Worm (Caenorhabditis elegans) whole organism, dauer: ENCODE results near the gene hars-1.

Experiments used
- unc-62 ChIP-seq: sonication (generic microtip); optimal IDR thresholded peaks from 2 replicates; lab custom pipeline; 2017; ENCODE audit warnings: missing biosample characterization, missing genetic modification reagents, missing genetic modification characterization

hars-1 gene

DNA sequence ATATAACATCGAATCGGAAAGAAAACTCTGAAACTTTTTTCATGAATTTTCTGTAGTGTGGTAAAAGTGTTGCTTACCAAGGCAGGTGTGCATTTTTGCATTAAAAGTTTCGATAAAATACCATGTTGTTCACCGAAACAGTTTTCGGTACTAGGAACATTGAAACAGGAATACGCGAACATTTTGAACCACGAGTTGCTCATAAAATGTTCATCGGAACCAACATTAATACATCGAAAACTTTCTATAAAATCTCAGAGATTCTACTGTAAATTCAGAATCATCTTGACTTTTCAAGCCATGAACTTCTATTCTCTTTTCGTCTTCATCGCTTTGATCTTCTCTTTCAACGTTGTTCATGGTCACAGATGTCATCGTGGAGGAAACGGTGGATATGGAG lies 21.5 kb downstream of the hars-1 start, which contains the start of gene fipr-15:
Gene fipr-15 (plus strand): TSS at position 301 of the 400 bp plus-strand sequence.
- TF ChIP-seq unc-62 (GFP tag; lab: Kevin White, UChicago): no peak

DNA sequence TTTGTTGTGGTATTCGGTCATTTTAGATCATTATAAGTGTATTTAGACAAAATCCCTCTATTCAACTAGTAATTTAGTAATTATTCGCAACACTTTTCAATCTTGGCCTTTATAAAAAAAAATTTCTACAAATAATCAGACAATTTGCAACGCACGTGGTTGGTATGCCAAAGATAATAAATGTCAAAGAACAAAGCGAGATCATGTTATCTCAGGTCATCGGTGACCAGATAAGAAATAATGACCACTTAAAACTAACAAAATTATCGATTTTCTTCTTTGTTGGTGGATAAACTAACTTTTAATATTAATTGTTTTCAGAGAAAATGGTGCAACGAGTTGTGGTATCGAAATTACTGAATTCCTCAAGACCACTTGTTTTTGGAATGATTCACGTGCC lies 22.5 kb downstream of the hars-1 start, which contains the start of gene F13E9.13:
Gene F13E9.13 (plus strand): TSS at position 317 of the 400 bp plus-strand sequence.
- no peak for TF ChIP-seq unc-62 (GFP tag; lab: Kevin White, UChicago)

DNA sequence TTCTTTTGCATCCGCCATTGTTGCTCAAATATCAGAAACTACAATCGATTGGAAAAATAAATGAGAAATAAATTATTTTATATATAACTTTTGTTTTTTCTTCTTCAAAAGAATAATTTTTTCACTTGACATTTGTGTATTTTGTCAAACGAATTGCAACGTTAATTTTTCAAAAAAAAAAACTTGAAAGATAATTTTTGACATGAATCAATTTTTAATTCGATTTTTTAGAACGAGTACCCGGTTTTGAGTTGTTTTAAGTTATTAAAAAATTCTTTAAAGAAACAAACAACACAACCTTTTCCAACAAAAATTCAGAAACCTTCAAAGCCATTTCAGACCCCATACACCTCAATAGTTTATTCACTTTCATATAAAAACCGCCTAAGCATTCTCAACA lies 25.5 kb downstream of the hars-1 start, which contains the start of gene F13E9.5:
Gene F13E9.5 (minus strand): TSS at position 101 of the 400 bp plus-strand sequence.
- no peak for TF ChIP-seq unc-62 (GFP tag; lab: Kevin White, UChicago)

DNA sequence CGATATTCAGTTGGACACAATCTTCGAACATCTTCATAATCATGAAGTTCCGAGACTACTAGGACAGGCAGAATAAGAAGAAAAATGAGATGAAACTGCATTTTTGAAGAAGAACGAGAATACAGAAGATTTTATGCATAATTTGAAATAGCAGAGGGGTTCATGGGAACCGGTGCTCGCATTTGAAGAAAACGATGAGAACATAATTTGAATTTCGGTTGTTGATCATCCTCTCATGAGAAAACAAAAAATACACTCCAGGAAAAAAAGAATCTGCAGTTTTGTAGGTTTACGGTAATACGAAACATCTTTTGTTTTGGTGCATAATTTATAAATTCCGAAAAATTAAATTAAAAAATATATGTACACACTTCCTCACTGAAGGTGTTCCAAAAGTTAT lies 27.2 kb downstream of the hars-1 start, which contains the start of gene srlf-11:
Gene srlf-11 (minus strand): TSS at position 101 of the 400 bp plus-strand sequence.
- no peak for TF ChIP-seq unc-62 (GFP tag; lab: Kevin White, UChicago)

DNA sequence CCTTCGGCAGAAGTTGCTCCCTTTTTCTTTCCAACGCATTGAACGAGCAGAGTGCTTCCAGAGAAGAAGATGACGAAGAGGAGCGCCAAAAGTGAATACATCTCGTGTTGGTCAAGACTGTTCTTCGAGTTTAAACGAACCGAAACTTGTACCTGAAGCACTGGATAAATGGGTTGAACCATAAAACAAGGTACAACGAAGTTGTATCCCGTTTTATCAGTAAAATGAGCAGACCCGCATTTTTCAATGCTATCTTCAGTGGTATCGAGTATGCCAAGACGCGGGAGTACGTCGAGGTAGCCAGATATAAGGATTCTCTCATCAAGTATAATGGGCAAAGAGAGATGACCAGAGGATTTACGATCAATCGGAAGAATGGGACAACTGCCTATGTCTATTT lies 28.5 kb downstream of the hars-1 start, which contains the start of gene F13E9.16:
Gene F13E9.16 (minus strand): TSS at position 101 of the 400 bp plus-strand sequence.
- no peak for TF ChIP-seq unc-62 (GFP tag; lab: Kevin White, UChicago)

DNA sequence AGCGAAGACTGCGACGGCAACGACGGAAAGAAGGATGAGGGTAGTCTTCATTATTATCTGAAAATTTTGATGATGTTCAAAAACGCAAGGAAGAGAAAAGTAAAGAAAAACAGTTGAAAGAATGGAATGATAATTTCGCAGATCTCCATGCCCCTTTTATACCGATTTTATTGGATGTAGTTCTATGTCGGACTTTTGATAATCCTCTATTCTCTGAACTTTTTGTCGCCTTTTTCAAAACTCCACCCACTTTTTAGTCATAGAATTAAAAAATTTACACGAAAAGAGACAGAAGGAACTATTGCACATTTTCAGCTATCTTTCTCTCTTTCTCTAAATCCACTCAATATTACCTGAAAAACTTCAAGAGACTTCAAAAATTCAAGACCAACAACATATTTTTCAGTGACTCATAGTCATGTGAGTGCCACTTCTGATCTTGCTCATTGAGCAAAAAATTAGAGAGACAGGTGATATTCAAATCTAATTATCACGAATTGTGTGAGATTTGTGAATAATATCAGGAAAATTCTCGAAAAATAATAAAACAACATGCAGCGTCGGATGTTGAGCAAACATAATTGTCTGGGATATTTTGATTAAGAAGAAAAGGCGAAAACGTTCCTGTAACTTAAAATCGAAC lies 31.2 kb downstream of the hars-1 start, which contains the start of gene F13E9.15:
Gene F13E9.15 (minus strand): TSS at position 51 of the 643 bp plus-strand sequence.
- TF ChIP-seq unc-62 (GFP tag; lab: Kevin White, UChicago): no peak

DNA sequence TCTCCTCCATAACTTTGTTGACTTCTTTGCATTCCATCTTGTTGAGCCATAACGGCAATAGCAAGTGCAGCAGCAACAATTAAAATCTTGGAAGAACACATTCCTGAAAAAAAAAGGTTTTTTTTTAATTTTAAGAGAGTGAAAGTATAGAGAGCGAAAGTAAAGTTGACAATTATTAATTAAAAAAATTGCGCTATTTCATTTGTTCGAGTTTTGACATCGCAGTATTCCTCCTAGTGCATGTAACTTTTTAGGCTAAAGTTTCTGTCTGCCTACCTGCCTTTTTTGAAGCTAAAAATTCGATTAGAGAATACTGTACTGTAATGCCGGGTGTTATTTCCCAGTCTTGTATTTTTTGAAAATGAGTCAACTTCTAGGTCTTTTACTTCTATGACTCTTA lies 33.2 kb downstream of the hars-1 start, which contains the start of gene srlf-12:
Gene srlf-12 (minus strand): TSS at position 101 of the 400 bp plus-strand sequence.
- no peak for TF ChIP-seq unc-62 (GFP tag; lab: Kevin White, UChicago)

DNA sequence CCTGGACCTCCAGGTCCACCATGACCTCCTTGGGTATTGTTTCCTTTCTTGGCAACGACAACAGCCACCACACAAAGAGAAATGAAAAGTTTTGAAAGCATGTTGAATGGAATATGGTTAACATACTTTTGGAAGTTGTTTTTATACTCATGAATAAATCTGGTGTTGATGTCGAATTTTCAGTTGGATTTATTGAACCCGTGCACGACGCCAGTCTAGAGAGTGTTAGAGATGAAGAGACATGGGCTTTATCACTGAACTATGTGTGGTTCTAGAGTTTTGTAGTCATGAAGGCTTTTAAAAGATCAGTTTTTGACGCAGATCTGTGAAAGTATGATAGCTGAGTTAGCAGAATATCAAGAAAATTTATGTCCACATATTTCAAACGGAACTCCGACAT lies 35.5 kb downstream of the hars-1 start, which contains the start of gene srlf-14:
Gene srlf-14 (minus strand): TSS at position 101 of the 400 bp plus-strand sequence.
- no peak for TF ChIP-seq unc-62 (GFP tag; lab: Kevin White, UChicago)

DNA sequence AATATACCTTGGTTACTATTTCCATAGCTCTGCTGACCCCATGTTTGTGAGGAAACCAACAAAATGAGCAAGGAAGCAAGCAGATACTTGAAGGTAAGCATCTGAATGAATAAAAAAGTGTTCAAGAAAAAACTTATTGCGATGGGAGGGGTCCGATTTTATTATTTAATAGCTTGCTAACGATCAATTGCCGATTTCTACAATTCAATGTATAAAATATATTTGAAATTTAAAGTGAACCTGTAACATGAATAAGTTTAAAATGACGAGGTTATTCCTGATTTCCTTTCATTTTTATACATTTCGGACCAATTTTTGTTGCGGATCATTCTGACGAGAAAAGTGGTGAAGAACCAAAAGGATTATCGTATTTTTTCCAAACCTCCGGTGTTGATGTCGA lies 37.8 kb downstream of the hars-1 start, which contains the start of gene srlf-13:
Gene srlf-13 (minus strand): TSS at position 101 of the 400 bp plus-strand sequence.
- no peak for TF ChIP-seq unc-62 (GFP tag; lab: Kevin White, UChicago)

DNA sequence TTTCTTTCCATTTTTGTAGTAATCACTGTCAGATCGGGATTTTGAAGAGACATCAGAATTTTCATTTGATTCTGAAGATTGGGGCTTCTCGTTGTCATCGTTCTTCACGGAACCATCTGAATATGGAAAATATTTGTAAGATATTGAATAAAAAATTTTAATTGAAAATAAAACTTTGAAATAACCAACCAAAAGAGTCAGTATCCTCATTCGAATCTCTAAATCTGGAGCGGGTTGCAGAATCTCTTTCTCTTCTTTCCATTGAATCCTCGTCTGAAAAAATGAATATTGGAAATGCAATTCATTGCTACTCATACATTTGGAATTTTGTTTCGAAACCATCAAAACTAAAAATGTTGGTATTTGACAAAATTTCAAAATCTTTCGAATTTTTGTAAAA lies 39.4 kb downstream of the hars-1 start:
- TF ChIP-seq unc-62 (GFP tag; lab: Kevin White, UChicago): no peak

DNA sequence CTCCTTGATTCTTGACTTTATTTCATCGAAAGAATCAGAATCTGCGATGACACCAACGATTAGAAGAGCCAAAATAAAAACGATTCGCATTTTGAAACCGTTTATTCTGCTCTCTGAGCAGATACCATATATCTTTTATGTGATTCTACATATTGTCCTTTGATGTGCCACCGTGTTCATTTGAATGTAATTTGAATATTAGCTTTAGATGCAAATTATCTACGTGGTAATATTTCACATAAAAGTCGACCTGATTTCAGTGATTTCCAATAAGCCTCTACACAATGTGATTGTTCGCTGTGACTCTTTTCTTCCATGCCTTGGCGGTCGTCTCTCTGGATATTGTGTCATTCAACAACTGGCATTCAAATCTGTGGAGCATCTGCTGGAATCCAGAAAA lies 40.3 kb downstream of the hars-1 start, which contains the start of the genes F13E9.9 and F13E9.19:
Gene F13E9.9 (minus strand): TSS at position 101 of the 400 bp plus-strand sequence.
Gene F13E9.19 (plus strand): TSS at position 316 of the 400 bp plus-strand sequence.
- no peak for TF ChIP-seq unc-62 (GFP tag; lab: Kevin White, UChicago)

DNA sequence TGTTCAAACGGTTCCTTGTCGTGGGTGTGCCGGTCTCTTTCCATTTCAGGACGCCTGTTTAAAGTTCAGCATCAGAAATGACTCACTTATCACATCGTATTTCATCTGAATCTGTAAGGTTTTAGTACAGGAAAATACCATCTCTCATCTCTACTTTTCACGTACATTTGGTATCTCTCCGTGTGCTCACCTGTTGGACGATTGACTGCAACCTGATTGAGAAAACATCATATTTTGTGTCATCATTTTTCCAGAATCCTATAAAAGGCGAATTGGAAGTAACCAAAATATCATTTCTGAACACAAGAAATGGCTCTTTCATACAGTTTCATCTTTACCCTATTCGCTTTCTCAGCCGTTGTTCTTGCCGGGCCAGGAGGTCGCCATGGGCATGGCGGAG lies 41.3 kb downstream of the hars-1 start, which contains the start of gene srlf-30:
Gene srlf-30 (plus strand): TSS at position 301 of the 400 bp plus-strand sequence.
- no peak for TF ChIP-seq unc-62 (GFP tag; lab: Kevin White, UChicago)

DNA sequence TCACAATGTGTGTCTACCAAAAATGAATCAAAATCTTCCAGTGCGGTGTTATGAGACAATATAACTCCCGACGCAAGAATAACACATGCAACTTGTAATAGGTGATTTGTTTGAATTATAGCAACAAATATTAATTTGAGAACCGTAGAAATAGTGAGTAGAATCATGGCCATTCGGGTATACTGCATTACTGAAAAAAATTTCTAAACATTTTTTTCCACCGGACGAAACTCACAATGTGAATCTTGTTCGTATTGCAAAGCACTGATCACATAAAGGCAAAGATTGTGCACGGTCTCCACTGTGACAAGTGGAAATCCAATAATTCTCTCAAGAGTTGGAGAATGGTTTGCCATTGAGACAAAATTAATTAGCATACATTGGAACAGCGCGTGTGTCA lies 43.7 kb downstream of the hars-1 start:
- no peak for TF ChIP-seq unc-62 (GFP tag; lab: Kevin White, UChicago)

DNA sequence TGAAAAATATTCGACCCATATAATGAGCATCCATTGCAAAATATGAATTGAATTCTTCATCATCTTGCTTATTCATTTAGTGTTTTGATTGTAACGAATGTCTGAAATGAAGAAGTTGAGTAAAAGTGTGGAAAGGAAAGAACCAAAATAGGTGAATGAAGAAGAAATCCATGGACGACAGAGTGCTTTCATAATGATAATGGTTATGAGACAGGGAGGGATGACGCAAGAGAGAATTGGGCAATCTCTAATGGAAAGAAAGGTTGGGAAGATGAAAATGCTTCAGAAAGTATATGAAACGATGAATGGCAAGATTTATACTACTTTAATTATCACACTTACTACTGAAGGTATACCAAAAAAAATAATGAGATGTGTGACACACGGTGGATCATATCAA lies 45.5 kb downstream of the hars-1 start, which contains the start of gene ZK596.3:
Gene ZK596.3 (minus strand): TSS at position 101 of the 400 bp plus-strand sequence.
- no peak for TF ChIP-seq unc-62 (GFP tag; lab: Kevin White, UChicago)

DNA sequence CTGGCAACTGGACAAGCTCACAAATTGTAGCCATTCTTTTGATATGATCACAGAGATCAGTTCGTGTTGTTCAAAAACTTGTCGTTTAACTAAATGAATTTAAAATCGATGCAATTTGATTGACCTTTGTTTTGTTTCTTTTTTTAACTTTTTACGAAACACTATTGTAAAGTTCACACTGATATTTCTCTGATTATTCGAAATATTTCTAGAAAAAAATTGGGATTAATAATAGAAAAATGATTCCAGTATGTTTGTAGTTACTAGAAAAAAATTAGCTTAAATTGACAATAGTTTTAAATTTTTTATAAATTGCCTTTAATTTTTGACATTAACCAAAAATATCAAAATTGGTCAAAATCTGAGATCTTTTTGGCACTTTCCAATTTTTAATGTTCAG lies 50.4 kb downstream of the hars-1 start, which contains the start of gene ZK596.2:
Gene ZK596.2 (minus strand): TSS at position 101 of the 400 bp plus-strand sequence.
- no peak for TF ChIP-seq unc-62 (GFP tag; lab: Kevin White, UChicago)

DNA sequence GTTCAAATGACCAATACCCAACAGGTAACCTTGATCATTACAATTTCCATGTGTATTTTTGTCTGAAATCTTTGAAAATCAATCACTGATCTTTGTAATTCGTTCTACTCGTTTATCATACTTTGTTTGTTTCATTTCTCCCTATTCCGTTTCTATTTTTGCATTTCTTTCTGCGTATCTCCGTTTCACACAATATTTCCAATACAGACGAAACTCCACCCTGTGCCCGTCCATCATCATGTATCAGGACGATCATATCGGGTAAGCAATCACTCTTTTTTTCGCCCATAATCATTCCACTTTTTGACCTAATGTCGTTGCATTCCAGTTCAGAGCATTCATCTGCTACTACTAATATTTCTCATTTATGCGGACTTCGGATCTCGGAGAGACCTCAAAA lies 51.0 kb downstream of the hars-1 start, which contains the start of gene pyk-2:
Gene pyk-2 (plus strand): TSS at position 206 of the 400 bp plus-strand sequence.
- no peak for TF ChIP-seq unc-62 (GFP tag; lab: Kevin White, UChicago)
